Worm (Caenorhabditis elegans) whole organism, L1 larva: Measurements from ENCODE around the gene nlp-61.
A peak's percentile ranks its signal among the peaks of the same experiment; 100 is the strongest.

ENCODE experiments used
- Y116A8C.19 ChIP-seq: sonication (generic microtip); optimal IDR thresholded peaks from 2 replicates; lab custom pipeline; 2016; ENCODE audit warnings: missing compliant biosample characterization, missing genetic modification characterization, borderline replicate concordance
- aha-1 ChIP-seq: fragments of 150-350 bp; optimal IDR thresholded peaks from 2 replicates; lab custom pipeline; 2014; ENCODE audit warnings: missing biosample characterization, missing genetic modification characterization
- alr-1 ChIP-seq: fragments of 200-800 bp; sonication (Bioruptor generic); optimal IDR thresholded peaks from 2 replicates; lab custom pipeline; 2018; ENCODE audit warnings: borderline replicate concordance, mild to moderate bottlenecking, missing genetic modification characterization, missing compliant biosample characterization
- aly-2 ChIP-seq: fragments of 150-350 bp; optimal IDR thresholded peaks from 2 replicates; lab custom pipeline; 2014; ENCODE audit warnings: missing biosample characterization, missing genetic modification characterization
- blmp-1 ChIP-seq: fragments of 150-350 bp; optimal IDR thresholded peaks from 2 replicates; lab custom pipeline; 2014; ENCODE audit warnings: missing biosample characterization, missing genetic modification characterization
- ceh-63 ChIP-seq: fragments of 200-800 bp; sonication (Bioruptor generic); optimal IDR thresholded peaks from 2 replicates; lab custom pipeline; 2018; ENCODE audit warnings: mild to moderate bottlenecking, missing genetic modification characterization, missing compliant biosample characterization
- ceh-8 ChIP-seq: fragments of 200-800 bp; sonication (Bioruptor generic); optimal IDR thresholded peaks from 2 replicates; lab custom pipeline; 2018; ENCODE audit warnings: mild to moderate bottlenecking, missing genetic modification characterization, moderate library complexity, missing compliant biosample characterization
- ceh-82 ChIP-seq, 3 experiments: fragments of 150-350 bp in 1 of 3; sonication (generic microtip) in 2 of 3; optimal IDR thresholded peaks; 2 replicates each; lab custom pipeline; 2014 to 2017; ENCODE audit warnings: missing biosample characterization in 3 of 3, missing genetic modification characterization in 3 of 3
- dsc-1 ChIP-seq: sonication (generic microtip); optimal IDR thresholded peaks from 2 replicates; lab custom pipeline; 2016; ENCODE audit warnings: mild to moderate bottlenecking, missing genetic modification characterization, missing compliant biosample characterization
- egl-13 ChIP-seq: sonication (generic microtip); optimal IDR thresholded peaks from 2 replicates; lab custom pipeline; 2016; ENCODE audit warnings: missing genotype, missing genetic modification reagents, missing genetic modification characterization, missing compliant biosample characterization
- elt-3 ChIP-seq, 6 experiments: fragments of 150-350 bp in 1 of 6; sonication (generic microtip); optimal IDR thresholded peaks; 2 replicates each; lab custom pipeline; 2017 to 2018; ENCODE audit warnings: missing biosample characterization in 6 of 6, missing genetic modification characterization in 6 of 6, inconsistent platforms in 1 of 6
- fkh-4 ChIP-seq: sonication (generic microtip); optimal IDR thresholded peaks from 2 replicates; lab custom pipeline; 2016; ENCODE audit warnings: missing compliant biosample characterization, missing genetic modification characterization, borderline replicate concordance
- fos-1 ChIP-seq: fragments of 150-350 bp; optimal IDR thresholded peaks from 2 replicates; lab custom pipeline; 2014; ENCODE audit warnings: missing biosample characterization, missing genetic modification characterization
- grh-1 ChIP-seq: fragments of 200-800 bp; sonication (Bioruptor generic); IDR thresholded peaks from 2 replicates; pipeline ENCODE4 v1.3.6; 2022; ENCODE audit warnings: missing genetic modification reagents, missing genetic modification characterization, missing compliant biosample characterization
- hlh-17 ChIP-seq: fragments of 200-800 bp; sonication (Bioruptor generic); optimal IDR thresholded peaks from 2 replicates; lab custom pipeline; 2018; ENCODE audit warnings: missing genetic modification characterization, mild to moderate bottlenecking, missing compliant biosample characterization, moderate library complexity, borderline replicate concordance
- hpl-2 ChIP-seq: fragments of 150-350 bp; optimal IDR thresholded peaks from 2 replicates; lab custom pipeline; 2014; ENCODE audit warnings: missing biosample characterization, missing genetic modification reagents, missing genetic modification characterization
- irx-1 ChIP-seq: sonication (generic microtip); optimal IDR thresholded peaks from 2 replicates; lab custom pipeline; 2016; ENCODE audit warnings: missing genetic modification characterization, missing compliant biosample characterization
- isw-1 ChIP-seq: fragments of 200-800 bp; sonication (Bioruptor generic); IDR thresholded peaks from 2 replicates; pipeline ENCODE4 v1.3.6; 2022; ENCODE audit warnings: missing genetic modification characterization, missing compliant biosample characterization
- lin-13 ChIP-seq: fragments of 150-350 bp; optimal IDR thresholded peaks from 2 replicates; lab custom pipeline; 2014; ENCODE audit warnings: missing biosample characterization, missing genetic modification reagents, missing genetic modification characterization
- lin-14 ChIP-seq: fragments of 200-800 bp; sonication (Bioruptor generic); optimal IDR thresholded peaks from 2 replicates; lab custom pipeline; 2018; ENCODE audit warnings: mild to moderate bottlenecking, missing genetic modification characterization, moderate library complexity, missing compliant biosample characterization
- lin-39 ChIP-seq: fragments of 150-350 bp; optimal IDR thresholded peaks from 2 replicates; lab custom pipeline; 2014; ENCODE audit warnings: missing biosample characterization, missing genetic modification reagents, missing genetic modification characterization
- lir-3 ChIP-seq: sonication (generic microtip); optimal IDR thresholded peaks from 2 replicates; lab custom pipeline; 2016; ENCODE audit warnings: mild to moderate bottlenecking, missing genetic modification characterization, moderate library complexity, missing compliant biosample characterization; ENCODE audit not compliant: poor library complexity
- lsy-2 ChIP-seq, 2 experiments: fragments of 150-350 bp; optimal IDR thresholded peaks; 2 replicates each; lab custom pipeline; 2014; ENCODE audit warnings: missing biosample characterization in 2 of 2, missing genetic modification characterization in 2 of 2
- mab-9 ChIP-seq: fragments of 200-800 bp; sonication (Bioruptor generic); IDR thresholded peaks from 2 replicates; pipeline ENCODE4 v1.3.6; 2022; ENCODE audit warnings: missing genetic modification reagents, missing genetic modification characterization, missing compliant biosample characterization
- mdl-1 ChIP-seq, 2 experiments: fragments of 150-350 bp; optimal IDR thresholded peaks; 2 replicates each; lab custom pipeline; 2014 to 2017; ENCODE audit warnings: missing biosample characterization in 2 of 2, missing genetic modification characterization in 2 of 2, inconsistent platforms in 1 of 2
- nhr-12 ChIP-seq: sonication (generic microtip); optimal IDR thresholded peaks from 2 replicates; lab custom pipeline; 2017; ENCODE audit warnings: missing biosample characterization, missing genetic modification characterization
- nhr-19 ChIP-seq: fragments of 200-800 bp; sonication (Bioruptor generic); conservative IDR thresholded peaks from 2 replicates; pipeline ENCODE4 v1.3.6; 2022; ENCODE audit warnings: missing genetic modification characterization, missing compliant biosample characterization
- nhr-20 ChIP-seq: sonication (generic microtip); optimal IDR thresholded peaks from 2 replicates; lab custom pipeline; 2016; ENCODE audit warnings: mild to moderate bottlenecking, missing genetic modification characterization, missing compliant biosample characterization
- nhr-237 ChIP-seq: fragments of 150-350 bp; optimal IDR thresholded peaks from 2 replicates; lab custom pipeline; 2014; ENCODE audit warnings: missing biosample characterization, missing genetic modification characterization
- nhr-47 ChIP-seq: sonication (generic microtip); optimal IDR thresholded peaks from 2 replicates; lab custom pipeline; 2016; ENCODE audit warnings: mild to moderate bottlenecking, missing genetic modification characterization, moderate library complexity, missing compliant biosample characterization
- nhr-71 ChIP-seq: sonication (generic microtip); optimal IDR thresholded peaks from 2 replicates; lab custom pipeline; 2016; ENCODE audit warnings: mild to moderate bottlenecking, missing genetic modification characterization, moderate library complexity, missing compliant biosample characterization
- nhr-77 ChIP-seq: fragments of 150-350 bp; optimal IDR thresholded peaks from 2 replicates; lab custom pipeline; 2014; ENCODE audit warnings: missing biosample characterization, missing genetic modification characterization
- nhr-84 ChIP-seq: sonication (generic microtip); optimal IDR thresholded peaks from 2 replicates; lab custom pipeline; 2017; ENCODE audit warnings: missing biosample characterization, missing genetic modification characterization
- nhr-90 ChIP-seq: sonication (generic microtip); optimal IDR thresholded peaks from 2 replicates; lab custom pipeline; 2016; ENCODE audit warnings: mild to moderate bottlenecking, missing genetic modification characterization, missing compliant biosample characterization; ENCODE audit not compliant: poor library complexity
- pag-3 ChIP-seq: sonication (generic microtip); optimal IDR thresholded peaks from 2 replicates; lab custom pipeline; 2017; ENCODE audit warnings: missing genetic modification characterization, mild to moderate bottlenecking, missing compliant biosample characterization, antibody characterized with exemption, borderline replicate concordance; ENCODE audit not compliant: insufficient read depth
- pax-3 ChIP-seq: fragments of 200-800 bp; sonication (Bioruptor generic); optimal IDR thresholded peaks from 2 replicates; lab custom pipeline; 2018; ENCODE audit warnings: mild to moderate bottlenecking, missing genetic modification characterization, moderate library complexity, missing compliant biosample characterization
- pqm-1 ChIP-seq: sonication (generic microtip); optimal IDR thresholded peaks from 3 replicates; lab custom pipeline; 2017; ENCODE audit warnings: missing biosample characterization, missing genetic modification characterization
- skn-1 ChIP-seq: fragments of 150-350 bp; optimal IDR thresholded peaks from 2 replicates; lab custom pipeline; 2014; ENCODE audit warnings: missing biosample characterization, missing genetic modification characterization
- snpc-4 ChIP-seq: fragments of 150-350 bp; optimal IDR thresholded peaks from 2 replicates; lab custom pipeline; 2014; ENCODE audit warnings: missing biosample characterization, missing genetic modification characterization
- snu-23 ChIP-seq: sonication (generic microtip); optimal IDR thresholded peaks from 2 replicates; lab custom pipeline; 2016; ENCODE audit warnings: missing genetic modification characterization, missing compliant biosample characterization
- sox-4 ChIP-seq: sonication (generic microtip); optimal IDR thresholded peaks from 2 replicates; lab custom pipeline; 2016; ENCODE audit warnings: missing genetic modification characterization, missing compliant biosample characterization
- sup-37 ChIP-seq: fragments of 200-800 bp; sonication (Bioruptor generic); optimal IDR thresholded peaks from 2 replicates; lab custom pipeline; 2018; ENCODE audit warnings: mild to moderate bottlenecking, missing genetic modification characterization, missing compliant biosample characterization
- unc-130 ChIP-seq: fragments of 150-350 bp; optimal IDR thresholded peaks from 2 replicates; lab custom pipeline; 2017; ENCODE audit warnings: missing biosample characterization, missing genetic modification characterization, inconsistent platforms
- unc-30 ChIP-seq: sonication (generic microtip); optimal IDR thresholded peaks from 2 replicates; lab custom pipeline; 2017; ENCODE audit warnings: missing biosample characterization, missing genetic modification characterization
- unc-86 ChIP-seq: sonication (generic microtip); optimal IDR thresholded peaks from 2 replicates; lab custom pipeline; 2016; ENCODE audit warnings: missing genetic modification characterization, missing compliant biosample characterization
- unc-98 ChIP-seq: fragments of 200-800 bp; sonication (Bioruptor generic); IDR thresholded peaks from 2 replicates; pipeline ENCODE4 v1.3.6; 2022; ENCODE audit warnings: missing genetic modification characterization, missing compliant biosample characterization
- vab-15 ChIP-seq: sonication (generic microtip); optimal IDR thresholded peaks from 2 replicates; lab custom pipeline; 2017; ENCODE audit warnings: missing genotype, mild to moderate bottlenecking, missing genetic modification characterization, missing compliant biosample characterization
- zag-1 ChIP-seq: fragments of 150-350 bp; optimal IDR thresholded peaks from 2 replicates; lab custom pipeline; 2014; ENCODE audit warnings: missing biosample characterization, missing genetic modification characterization
- zip-4 ChIP-seq: fragments of 200-800 bp; sonication (Bioruptor generic); optimal IDR thresholded peaks from 2 replicates; lab custom pipeline; 2018; ENCODE audit warnings: mild to moderate bottlenecking, missing genetic modification characterization, moderate library complexity, missing compliant biosample characterization

Gene nlp-61

DNA sequence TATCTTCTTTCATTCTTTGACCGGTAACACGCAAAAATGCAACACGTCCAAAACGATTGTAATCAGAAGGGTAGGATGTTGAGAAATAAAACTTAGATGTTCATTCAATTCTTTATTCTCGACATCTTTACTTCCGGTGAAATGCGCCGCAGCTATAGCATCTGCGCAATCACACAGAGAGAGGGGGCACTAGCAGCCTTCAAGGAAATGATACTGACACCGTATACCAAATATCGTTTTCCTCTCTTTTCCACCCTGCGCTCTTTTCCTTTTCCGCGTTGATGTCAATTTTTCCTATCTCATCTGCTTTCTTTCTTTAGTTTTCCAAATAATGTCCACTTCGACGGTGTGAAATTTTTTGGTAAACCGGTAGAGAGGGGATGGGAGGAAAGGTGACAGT lies 36.7 kb upstream of the nlp-61 start (continued):
- TF ChIP-seq nhr-19 (0 out of 2 replicates have a peak, but pooled peaks have one; percentile 4), nhr-12 (tag; lab: Kevin White, UChicago) (no peak), vab-15 (tag; lab: Kevin White, UChicago) (no peak), snu-23 (GFP tag; lab: Kevin White, UChicago) (peak; percentile 49), alr-1 (tag; lab: Kevin White, UChicago) (no peak), sox-4 (tag; lab: Kevin White, UChicago) (no peak), zag-1 (tag; lab: Kevin White, UChicago) (no peak), isw-1 (GFP tag; lab: Robert Waterston, UW) (no peak), pag-3 (tag; lab: Kevin White, UChicago) (no peak), egl-13 (tag; lab: Kevin White, UChicago) (no peak), snpc-4 (tag; lab: Kevin White, UChicago) (no peak)

DNA sequence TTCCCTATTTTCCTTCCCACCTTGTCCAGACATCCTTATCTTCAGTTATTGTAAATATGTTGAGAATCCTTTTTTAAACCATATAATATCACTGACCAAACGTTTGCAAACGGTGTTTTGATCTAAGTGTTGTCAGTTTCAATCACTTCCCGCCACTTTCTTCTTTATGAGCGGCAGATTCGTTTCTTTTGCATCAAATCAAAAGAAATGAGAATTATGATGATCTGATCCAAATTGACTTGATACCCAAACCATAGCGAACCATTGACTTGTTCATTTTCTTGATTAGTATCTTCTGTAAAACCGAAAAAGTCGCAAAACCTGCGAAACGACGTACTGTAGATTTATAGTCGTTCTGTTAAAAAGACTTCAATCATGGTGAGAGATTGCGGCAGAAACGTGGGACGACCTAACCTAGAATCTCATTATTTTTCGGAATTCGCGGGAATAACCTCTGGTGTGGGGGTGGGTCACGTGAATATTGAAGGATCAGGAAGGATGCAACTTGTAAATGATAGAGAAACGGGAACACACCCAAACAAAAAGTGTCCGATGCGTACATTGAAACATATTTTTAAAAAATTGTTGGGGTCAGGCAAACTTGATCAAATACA lies 33.4 kb upstream of the nlp-61 start:
- TF ChIP-seq unc-30 (tag; lab: Kevin White, UChicago) = no peak
- TF ChIP-seq Y116A8C.19 (tag; lab: Kevin White, UChicago) = no peak
- TF ChIP-seq snpc-4 (tag; lab: Kevin White, UChicago) = no peak
- TF ChIP-seq lir-3 (tag; lab: Kevin White, UChicago) = no peak
- no peak for TF ChIP-seq pqm-1 (tag; lab: Kevin White, UChicago)
- no peak for TF ChIP-seq unc-130 (tag; lab: Kevin White, UChicago)
- TF ChIP-seq unc-86 (tag; lab: Kevin White, UChicago) = no peak
- TF ChIP-seq nhr-84 = no peak
- no peak for TF ChIP-seq fos-1
- TF ChIP-seq alr-1 (tag; lab: Kevin White, UChicago) = no peak
- TF ChIP-seq nhr-71 (tag; lab: Kevin White, UChicago) = peak; percentile 5
- no peak for TF ChIP-seq ceh-8 (GFP tag; lab: Kevin White, UChicago)
- peak; percentile 49 for TF ChIP-seq lin-14 (GFP tag; lab: Kevin White, UChicago)
- peak in 1 of 2 experiments; percentile 3 for TF ChIP-seq lsy-2 (tag; optimal IDR thresholded peaks at IDR 0.05; lab: Kevin White, UChicago)
- TF ChIP-seq isw-1 (GFP tag; lab: Robert Waterston, UW) = no peak
- TF ChIP-seq nhr-20 (tag; lab: Kevin White, UChicago) = peak; percentile 28
- TF ChIP-seq grh-1 (GFP tag; lab: Robert Waterston, UW) = no peak
- peak; percentile 68 for TF ChIP-seq blmp-1 (tag; lab: Kevin White, UChicago)
- TF ChIP-seq hpl-2 (GFP tag; lab: Kevin White, UChicago) = no peak
- no peak for TF ChIP-seq skn-1 (tag; lab: Kevin White, UChicago)
- no peak for TF ChIP-seq irx-1 (tag; lab: Kevin White, UChicago)
- no peak for TF ChIP-seq pax-3 (tag; lab: Kevin White, UChicago)
- no peak for TF ChIP-seq mab-9
- no peak for TF ChIP-seq zip-4 (GFP tag; lab: Kevin White, UChicago)
- TF ChIP-seq fkh-4 = no peak
- TF ChIP-seq hlh-17 = no peak
- TF ChIP-seq nhr-237 (tag; lab: Kevin White, UChicago) = no peak
- peak in 1 of 2 experiments; percentile 35 for TF ChIP-seq mdl-1 (tag; optimal IDR thresholded peaks at IDR 0.05; lab: Kevin White, UChicago)
- TF ChIP-seq sox-4 (tag; lab: Kevin White, UChicago) = no peak
- TF ChIP-seq unc-98 (GFP tag; lab: Robert Waterston, UW) = no peak
- TF ChIP-seq aly-2 (tag; lab: Kevin White, UChicago) = no peak
- no peak for TF ChIP-seq nhr-47 (tag; lab: Kevin White, UChicago)
- TF ChIP-seq nhr-77 (tag; lab: Kevin White, UChicago) = no peak
- TF ChIP-seq ceh-82 (tag; optimal IDR thresholded peaks at IDR 0.05; lab: Kevin White, UChicago) = no peak
- no peak for TF ChIP-seq sup-37 (GFP tag; lab: Kevin White, UChicago)
- TF ChIP-seq aha-1 = no peak
- no peak for TF ChIP-seq dsc-1
- no peak for TF ChIP-seq ceh-63
- no peak for TF ChIP-seq lin-13 (GFP tag; lab: Kevin White, UChicago)
- no peak for TF ChIP-seq lin-39 (tag; lab: Kevin White, UChicago)
- TF ChIP-seq nhr-90 (tag; lab: Kevin White, UChicago) = no peak
- no peak for TF ChIP-seq elt-3 (tag; optimal IDR thresholded peaks at IDR 0.05; lab: Kevin White, UChicago)
